Worm (Caenorhabditis elegans): ENCODE measurements around the gene gpcp-1.

ce11 chrX:3116033-3116876 is 5.8 kb upstream of the gpcp-1 start, which contains the start of gene mai-1:
- TF ChIP-seq blmp-1 (tag; optimal IDR thresholded peaks at IDR 0.05): no peak
- TF ChIP-seq unc-39 (tag; optimal IDR thresholded peaks at IDR 0.05): no peak
- TF ChIP-seq sem-2 (GFP tag; optimal IDR thresholded peaks at IDR 0.05): no peak
- no peak for TF ChIP-seq nhr-76 (tag; optimal IDR thresholded peaks at IDR 0.05)
- peak; percentile 17 for TF ChIP-seq unc-62 (GFP tag; optimal IDR thresholded peaks at IDR 0.05)
- TF ChIP-seq ceh-43 (GFP tag; optimal IDR thresholded peaks at IDR 0.05): no peak
- TF ChIP-seq flh-1 (GFP tag; optimal IDR thresholded peaks at IDR 0.05): no peak
- TF ChIP-seq nhr-237 (tag; optimal IDR thresholded peaks at IDR 0.05): no peak
- TF ChIP-seq unc-120 (tag; optimal IDR thresholded peaks at IDR 0.05; ENCODE audit: poor library complexity, severe bottlenecking): peak; percentile 78
- no peak for TF ChIP-seq pha-4 (tag; optimal IDR thresholded peaks at IDR 0.05)
- TF ChIP-seq mep-1 (tag; optimal IDR thresholded peaks at IDR 0.05): no peak
- no peak for TF ChIP-seq lsy-2 (tag; optimal IDR thresholded peaks at IDR 0.05)
- no peak for TF ChIP-seq snpc-4 (tag; optimal IDR thresholded peaks at IDR 0.05)

Measured in whole organism, mixed stage, embryonic.